Worm (Caenorhabditis elegans) whole organism, young adult: Measurements from ENCODE around the gene C14C6.6.

Experiments
- B0261.1 ChIP-seq: sonication (generic microtip); optimal IDR thresholded peaks from 2 replicates; lab custom pipeline; 2016; ENCODE audit warnings: mild to moderate bottlenecking, missing genetic modification characterization, moderate library complexity, missing compliant biosample characterization
- C06A6.2 ChIP-seq: fragments of 200-800 bp; sonication (Bioruptor generic); conservative IDR thresholded peaks from 2 replicates; pipeline ENCODE4 v1.3.6; 2022; ENCODE audit warnings: missing genetic modification characterization, missing compliant biosample characterization
- F22D6.2 ChIP-seq: sonication (generic microtip); optimal IDR thresholded peaks from 2 replicates; lab custom pipeline; 2016; ENCODE audit warnings: mild to moderate bottlenecking, missing genetic modification characterization, missing compliant biosample characterization
- F55B11.4 ChIP-seq: sonication (generic microtip); optimal IDR thresholded peaks from 2 replicates; lab custom pipeline; 2016; ENCODE audit warnings: missing compliant biosample characterization, missing genetic modification characterization, borderline replicate concordance; ENCODE audit not compliant: insufficient read depth
- K11D2.4 ChIP-seq: fragments of 200-800 bp; sonication (Bioruptor generic); IDR thresholded peaks from 2 replicates; pipeline ENCODE4 v1.3.6; 2022; ENCODE audit warnings: missing genetic modification reagents, missing genetic modification characterization, missing compliant biosample characterization
- K12H6.12 ChIP-seq: fragments of 200-800 bp; sonication (Bioruptor generic); optimal IDR thresholded peaks from 2 replicates; lab custom pipeline; 2018; ENCODE audit warnings: mild to moderate bottlenecking, missing genetic modification characterization, missing compliant biosample characterization
- T26A5.8 ChIP-seq: sonication (generic microtip); optimal IDR thresholded peaks from 2 replicates; lab custom pipeline; 2016; ENCODE audit warnings: missing genetic modification characterization, missing compliant biosample characterization
- Y53G8AR.9 ChIP-seq: fragments of 200-800 bp; sonication (Bioruptor generic); conservative IDR thresholded peaks from 2 replicates; pipeline ENCODE4 v1.3.6; 2022; ENCODE audit warnings: missing genetic modification reagents, missing genetic modification characterization, missing compliant biosample characterization
- Y79H2A.3 ChIP-seq: fragments of 200-800 bp; sonication (Bioruptor generic); conservative IDR thresholded peaks from 2 replicates; pipeline ENCODE4 v1.3.6; 2022; ENCODE audit warnings: missing genetic modification reagents, missing genetic modification characterization, missing compliant biosample characterization
- ZK185.1 ChIP-seq: sonication (generic microtip); optimal IDR thresholded peaks from 2 replicates; lab custom pipeline; 2016; ENCODE audit warnings: mild to moderate bottlenecking, missing genetic modification characterization, missing compliant biosample characterization; ENCODE audit not compliant: poor library complexity, severe bottlenecking
- akir-1 ChIP-seq: fragments of 200-800 bp; sonication (Bioruptor generic); optimal IDR thresholded peaks from 2 replicates; lab custom pipeline; 2018; ENCODE audit warnings: mild to moderate bottlenecking, missing genetic modification characterization, moderate library complexity, missing compliant biosample characterization
- aptf-3 ChIP-seq: fragments of 200-800 bp; sonication (Bioruptor generic); IDR thresholded peaks from 2 replicates; pipeline ENCODE4 v1.3.6; 2022; ENCODE audit warnings: missing genetic modification characterization, missing compliant biosample characterization
- bed-1 ChIP-seq: fragments of 200-800 bp; sonication (Bioruptor generic); IDR thresholded peaks from 2 replicates; pipeline ENCODE4 v1.3.6; 2022; ENCODE audit warnings: missing genetic modification reagents, missing genetic modification characterization, missing compliant biosample characterization
- ceh-100 ChIP-seq: fragments of 200-800 bp; sonication (Bioruptor generic); IDR thresholded peaks from 2 replicates; pipeline ENCODE4 v1.3.6; 2022; ENCODE audit warnings: missing genetic modification reagents, missing genetic modification characterization, missing compliant biosample characterization
- ceh-91 ChIP-seq: fragments of 200-800 bp; sonication (Bioruptor generic); IDR thresholded peaks from 2 replicates; pipeline ENCODE4 v1.3.6; 2022; ENCODE audit warnings: missing genetic modification reagents, missing genetic modification characterization, missing compliant biosample characterization
- dpl-1 ChIP-seq: fragments of 150-350 bp; optimal IDR thresholded peaks from 2 replicates; lab custom pipeline; 2014; ENCODE audit warnings: missing biosample characterization, missing genetic modification reagents, missing genetic modification characterization
- efl-1 ChIP-seq: fragments of 150-350 bp; optimal IDR thresholded peaks from 2 replicates; lab custom pipeline; 2014; ENCODE audit warnings: missing biosample characterization, missing genetic modification reagents, missing genetic modification characterization
- egl-18 ChIP-seq: fragments of 200-800 bp; sonication (Bioruptor generic); IDR thresholded peaks from 2 replicates; pipeline ENCODE4 v1.3.6; 2022; ENCODE audit warnings: missing genetic modification reagents, missing genetic modification characterization, missing compliant biosample characterization
- hlh-12 ChIP-seq: sonication (generic microtip); optimal IDR thresholded peaks from 2 replicates; lab custom pipeline; 2016; ENCODE audit warnings: missing genetic modification characterization, missing compliant biosample characterization
- hlh-26 ChIP-seq: fragments of 200-800 bp; sonication (Bioruptor generic); conservative IDR thresholded peaks from 2 replicates; pipeline ENCODE4 v1.3.6; 2022; ENCODE audit warnings: missing genetic modification reagents, missing genetic modification characterization, missing compliant biosample characterization
- lin-26 ChIP-seq: fragments of 200-800 bp; sonication (Bioruptor generic); IDR thresholded peaks from 2 replicates; pipeline ENCODE4 v1.3.6; 2022; ENCODE audit warnings: missing genetic modification reagents, missing genetic modification characterization, missing compliant biosample characterization
- lin-35 ChIP-seq, 3 experiments: fragments of 150-350 bp in 2 of 3; sonication (generic microtip) in 1 of 3; optimal IDR thresholded peaks; 2 replicates each; lab custom pipeline; 2014 to 2018; ENCODE audit warnings: missing biosample characterization in 3 of 3, missing genetic modification characterization in 3 of 3, missing genetic modification reagents in 3 of 3
- lin-40 ChIP-seq: sonication (generic microtip); optimal IDR thresholded peaks from 2 replicates; lab custom pipeline; 2016; ENCODE audit warnings: missing genetic modification characterization, mild to moderate bottlenecking, missing compliant biosample characterization, missing genotype, missing genetic modification reagents
- lsl-1 ChIP-seq: fragments of 200-800 bp; sonication (Bioruptor generic); optimal IDR thresholded peaks from 2 replicates; lab custom pipeline; 2018; ENCODE audit warnings: mild to moderate bottlenecking, missing genetic modification characterization, moderate library complexity, missing compliant biosample characterization
- lsy-27 ChIP-seq: sonication (generic microtip); optimal IDR thresholded peaks from 2 replicates; lab custom pipeline; 2017; ENCODE audit warnings: missing genetic modification characterization, mild to moderate bottlenecking, missing compliant biosample characterization, antibody characterized with exemption, missing genotype, borderline replicate concordance; ENCODE audit not compliant: insufficient read depth
- madf-8 ChIP-seq: fragments of 200-800 bp; sonication (Bioruptor generic); conservative IDR thresholded peaks from 2 replicates; pipeline ENCODE4 v1.3.6; 2022; ENCODE audit warnings: missing genetic modification reagents, missing genetic modification characterization, missing compliant biosample characterization
- mes-4 ChIP-seq: sonication (generic microtip); optimal IDR thresholded peaks from 2 replicates; lab custom pipeline; 2016; ENCODE audit warnings: missing genotype, missing genetic modification characterization, missing compliant biosample characterization
- nfya-2 ChIP-seq: fragments of 200-800 bp; sonication (Bioruptor generic); IDR thresholded peaks from 2 replicates; pipeline ENCODE4 v1.3.6; 2022; ENCODE audit warnings: missing genetic modification reagents, missing genetic modification characterization, missing compliant biosample characterization
- nhr-120 ChIP-seq: fragments of 200-800 bp; sonication (Bioruptor generic); IDR thresholded peaks from 2 replicates; pipeline ENCODE4 v1.3.6; 2022; ENCODE audit warnings: missing genetic modification characterization, missing compliant biosample characterization
- nhr-179 ChIP-seq: sonication (generic microtip); optimal IDR thresholded peaks from 2 replicates; lab custom pipeline; 2016; ENCODE audit warnings: mild to moderate bottlenecking, missing genetic modification characterization, missing compliant biosample characterization
- nhr-27 ChIP-seq: fragments of 200-800 bp; sonication (Bioruptor generic); optimal IDR thresholded peaks from 2 replicates; lab custom pipeline; 2018; ENCODE audit warnings: mild to moderate bottlenecking, missing genetic modification characterization, moderate library complexity, missing compliant biosample characterization
- nhr-90 ChIP-seq: sonication (generic microtip); optimal IDR thresholded peaks from 2 replicates; lab custom pipeline; 2016; ENCODE audit warnings: missing genotype, mild to moderate bottlenecking, missing genetic modification characterization, missing compliant biosample characterization
- snpc-1.1 ChIP-seq: sonication (generic microtip); optimal IDR thresholded peaks from 2 replicates; lab custom pipeline; 2017; ENCODE audit warnings: missing genetic modification characterization, mild to moderate bottlenecking, missing compliant biosample characterization, antibody characterized with exemption, moderate library complexity, missing genotype, missing genetic modification reagents; ENCODE audit not compliant: insufficient read depth
- snpc-4 ChIP-seq, 5 experiments: fragments of 150-350 bp in 1 of 5; sonication (generic microtip) in 4 of 5; optimal IDR thresholded peaks; 2 replicates each; lab custom pipeline; 2014 to 2018; ENCODE audit warnings: missing genetic modification characterization in 5 of 5, missing biosample characterization in 3 of 5, antibody characterized with exemption in 2 of 5, mild to moderate bottlenecking in 2 of 5, missing compliant biosample characterization in 2 of 5, missing genotype in 2 of 5, moderate library complexity in 2 of 5, missing genetic modification reagents in 1 of 5
- tbx-9 ChIP-seq: sonication (generic microtip); optimal IDR thresholded peaks from 2 replicates; lab custom pipeline; 2016; ENCODE audit warnings: borderline replicate concordance, missing genetic modification characterization, inconsistent platforms, missing compliant biosample characterization
- unc-62 ChIP-seq: fragments of 150-350 bp; optimal IDR thresholded peaks from 2 replicates; lab custom pipeline; 2014; ENCODE audit warnings: missing biosample characterization, missing genetic modification reagents, missing genetic modification characterization
- ztf-25 ChIP-seq: fragments of 200-800 bp; sonication (Bioruptor generic); IDR thresholded peaks from 2 replicates; pipeline ENCODE4 v1.3.6; 2022; ENCODE audit warnings: missing genetic modification reagents, missing genetic modification characterization, missing compliant biosample characterization
- ztf-28 ChIP-seq: fragments of 200-800 bp; sonication (Bioruptor generic); IDR thresholded peaks from 2 replicates; pipeline ENCODE4 v1.3.6; 2022; ENCODE audit warnings: missing genetic modification reagents, missing genetic modification characterization, missing compliant biosample characterization
- ztf-6 ChIP-seq: fragments of 200-800 bp; sonication (Bioruptor generic); IDR thresholded peaks from 2 replicates; pipeline ENCODE4 v1.3.6; 2022; ENCODE audit warnings: missing genetic modification reagents, missing genetic modification characterization, missing compliant biosample characterization

The C14C6.6 gene

DNA sequence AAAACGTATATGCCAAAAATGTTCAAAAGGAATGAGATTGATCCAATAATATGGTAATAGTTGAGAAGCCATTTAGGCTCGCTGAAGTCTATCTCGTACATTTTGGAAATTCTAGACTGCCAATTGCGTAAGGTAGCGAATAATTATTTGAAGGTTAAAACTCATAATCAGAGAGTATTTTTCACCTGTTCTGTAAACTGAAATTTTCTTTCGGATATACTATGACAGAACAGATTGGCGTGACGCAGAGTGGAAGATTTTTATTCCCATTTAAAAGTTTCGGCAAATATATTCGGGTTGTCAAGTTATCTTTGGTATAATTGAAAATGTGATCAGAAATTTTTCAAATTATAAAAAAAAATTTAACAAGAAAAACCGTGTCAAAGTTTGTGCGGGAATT lies 20.2 kb upstream of the C14C6.6 start, which contains the start of gene sri-72:
Gene sri-72, minus strand, starts transcription at position 101 of the 400 bp plus-strand sequence.
- no peak for TF ChIP-seq lin-26
- TF ChIP-seq F22D6.2 (tag; lab: Kevin White, UChicago), result no peak
- no peak for TF ChIP-seq ztf-25 (GFP tag; lab: Robert Waterston, UW)
- TF ChIP-seq lin-40 (tag; lab: Kevin White, UChicago), result no peak
- TF ChIP-seq unc-62 (GFP tag; lab: Kevin White, UChicago), result no peak
- TF ChIP-seq efl-1, result no peak
- TF ChIP-seq F55B11.4 (tag; lab: Kevin White, UChicago), result no peak
- TF ChIP-seq K11D2.4 (GFP tag; lab: Robert Waterston, UW), result no peak
- no peak for TF ChIP-seq lin-35 (GFP tag; optimal IDR thresholded peaks at IDR 0.05; lab: Kevin White, UChicago)
- no peak for TF ChIP-seq egl-18 (GFP tag; lab: Robert Waterston, UW)
- no peak for TF ChIP-seq Y53G8AR.9
- TF ChIP-seq aptf-3, result no peak
- TF ChIP-seq madf-8 (GFP tag; lab: Robert Waterston, UW), result no peak
- no peak for TF ChIP-seq mes-4

DNA sequence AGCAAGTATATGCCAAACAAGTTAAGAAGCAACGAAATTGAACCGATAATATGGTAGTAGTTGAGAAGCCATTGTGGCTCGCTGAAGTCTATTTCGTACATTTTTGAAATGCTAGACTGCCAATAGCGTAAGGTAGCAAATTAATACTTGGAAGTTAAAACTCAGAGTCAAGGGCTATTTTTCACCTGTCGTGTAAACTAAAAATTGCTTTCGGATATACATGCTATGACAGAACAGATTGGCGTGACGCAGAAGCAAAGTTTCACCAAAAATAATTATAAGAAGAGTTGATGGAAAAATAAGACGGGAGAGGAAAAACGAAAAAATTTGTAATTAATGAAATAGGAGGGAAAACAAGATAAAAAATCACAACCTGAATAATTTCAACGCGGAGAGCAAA lies 18.1 kb upstream of the C14C6.6 start, which contains the start of gene sri-73:
Gene sri-73, minus strand, starts transcription at position 101 of the 400 bp plus-strand sequence.
- TF ChIP-seq nhr-120 (GFP tag; lab: Robert Waterston, UW) (no peak), nfya-2 (GFP tag; lab: Robert Waterston, UW) (no peak), Y79H2A.3 (GFP tag; lab: Robert Waterston, UW) (no peak), B0261.1 (no peak), ztf-6 (GFP tag; lab: Robert Waterston, UW) (no peak)

DNA sequence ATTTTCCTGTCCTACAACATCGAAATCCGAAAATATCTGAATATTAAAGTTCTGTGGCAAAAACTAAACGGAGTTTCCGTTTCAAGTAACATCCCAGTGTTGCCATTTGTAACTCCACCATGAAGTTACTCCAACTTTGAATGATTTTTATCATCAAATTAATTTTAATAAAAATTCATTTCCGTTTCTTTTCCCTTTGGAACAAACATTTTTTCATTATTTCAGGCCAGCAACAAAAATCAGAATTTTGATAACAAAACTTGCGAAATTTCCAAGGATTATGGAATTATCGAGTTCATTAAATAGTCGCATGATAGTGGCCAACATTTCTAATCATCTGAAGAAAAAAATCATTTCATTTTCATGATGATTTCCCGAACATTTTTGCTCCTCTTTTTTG lies 15.0 kb upstream of the C14C6.6 start, which contains the start of gene C14C6.2:
Gene C14C6.2, plus strand, starts transcription at position 301 of the 400 bp plus-strand sequence.
- no peak for TF ChIP-seq ZK185.1 (tag; lab: Kevin White, UChicago)
- TF ChIP-seq dpl-1 (GFP tag; lab: Kevin White, UChicago), result no peak
- TF ChIP-seq, all 124 proteins: peak for 0

DNA sequence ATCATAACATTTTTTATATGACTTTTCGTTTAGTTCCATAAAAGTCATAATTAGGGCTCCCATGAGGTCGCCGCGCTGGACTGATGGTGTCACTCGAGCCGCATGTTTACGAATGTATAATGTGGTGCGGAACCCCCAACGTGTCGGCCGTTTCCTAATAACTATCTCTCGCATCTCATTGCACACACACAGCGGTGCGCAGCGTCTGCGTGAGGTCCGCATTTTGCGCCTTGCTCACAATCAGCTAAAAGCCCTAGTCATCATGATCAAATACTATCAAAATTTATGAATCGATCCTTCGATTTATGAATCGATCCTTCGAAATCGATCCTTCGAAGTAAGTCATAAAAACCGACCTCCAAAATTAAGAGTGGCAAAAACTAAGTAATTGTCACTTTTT lies 12.1 kb upstream of the C14C6.6 start, which contains the start of gene srx-7:
Gene srx-7, plus strand, starts transcription at position 256 of the 400 bp plus-strand sequence.
- TF ChIP-seq snpc-1.1 (tag; lab: Kevin White, UChicago) (peak; percentile 3), nhr-90 (tag; lab: Kevin White, UChicago) (no peak), snpc-4 (GFP tag; optimal IDR thresholded peaks at IDR 0.05; lab: Kevin White, UChicago) (no peak), snpc-4 (tag; optimal IDR thresholded peaks at IDR 0.05; lab: Kevin White, UChicago) (peak in 1 of 4 experiments; percentile 65)
- TF ChIP-seq, all 124 proteins: peak for 2

DNA sequence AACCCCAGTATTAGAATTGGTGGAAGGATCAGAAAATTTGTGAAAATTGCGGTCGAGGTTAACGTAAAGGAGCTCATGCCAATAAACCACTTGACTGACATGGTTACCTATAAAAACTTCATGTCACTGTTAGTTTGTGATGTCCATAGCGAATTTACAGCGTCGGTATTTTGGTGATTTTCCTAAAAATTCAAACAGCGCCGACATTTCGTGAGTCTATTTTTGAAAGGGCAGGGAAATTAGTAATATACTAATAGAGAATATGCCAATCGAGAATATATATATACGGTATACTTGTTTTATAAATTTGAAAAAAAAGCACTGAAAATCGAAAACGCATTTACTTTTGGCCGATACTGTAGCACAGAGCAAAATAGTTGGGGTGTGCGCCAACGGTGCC lies 8.2 kb upstream of the C14C6.6 start, which contains the start of gene srx-8:
Gene srx-8, minus strand, starts transcription at position 101 of the 400 bp plus-strand sequence.
- no peak for TF ChIP-seq bed-1 (GFP tag; lab: Robert Waterston, UW)
- TF ChIP-seq ztf-28 (GFP tag; lab: Robert Waterston, UW), result no peak
- TF ChIP-seq akir-1 (GFP tag; lab: Kevin White, UChicago), result no peak
- TF ChIP-seq nhr-120 (GFP tag; lab: Robert Waterston, UW), result no peak
- no peak for TF ChIP-seq hlh-12 (tag; lab: Kevin White, UChicago)
- no peak for TF ChIP-seq lsl-1 (GFP tag; lab: Kevin White, UChicago)
- no peak for TF ChIP-seq lsy-27 (tag; lab: Kevin White, UChicago)
- TF ChIP-seq hlh-26, result no peak
- no peak for TF ChIP-seq tbx-9
- TF ChIP-seq T26A5.8 (tag; lab: Kevin White, UChicago), result no peak
- no peak for TF ChIP-seq ztf-6 (GFP tag; lab: Robert Waterston, UW)
- no peak for TF ChIP-seq F55B11.4 (tag; lab: Kevin White, UChicago)
- TF ChIP-seq C06A6.2 (GFP tag; lab: Robert Waterston, UW), result no peak
- TF ChIP-seq ceh-91 (GFP tag; lab: Robert Waterston, UW), result no peak
- TF ChIP-seq nhr-27 (tag; lab: Kevin White, UChicago), result no peak
- TF ChIP-seq K12H6.12, result no peak
- TF ChIP-seq ztf-25 (GFP tag; lab: Robert Waterston, UW), result no peak
- TF ChIP-seq nhr-179 (tag; lab: Kevin White, UChicago), result no peak
- no peak for TF ChIP-seq ceh-100 (GFP tag; lab: Robert Waterston, UW)
- TF ChIP-seq, all 124 proteins: peak for 0
